Worm (Caenorhabditis elegans) whole organism, dauer: Measurements from ENCODE around the gene F58E6.6.

ENCODE experiments used
- unc-62 ChIP-seq: sonication (generic microtip); optimal IDR thresholded peaks from 2 replicates; lab custom pipeline; 2017; ENCODE audit warnings: missing biosample characterization, missing genetic modification reagents, missing genetic modification characterization

F58E6.6 gene

DNA sequence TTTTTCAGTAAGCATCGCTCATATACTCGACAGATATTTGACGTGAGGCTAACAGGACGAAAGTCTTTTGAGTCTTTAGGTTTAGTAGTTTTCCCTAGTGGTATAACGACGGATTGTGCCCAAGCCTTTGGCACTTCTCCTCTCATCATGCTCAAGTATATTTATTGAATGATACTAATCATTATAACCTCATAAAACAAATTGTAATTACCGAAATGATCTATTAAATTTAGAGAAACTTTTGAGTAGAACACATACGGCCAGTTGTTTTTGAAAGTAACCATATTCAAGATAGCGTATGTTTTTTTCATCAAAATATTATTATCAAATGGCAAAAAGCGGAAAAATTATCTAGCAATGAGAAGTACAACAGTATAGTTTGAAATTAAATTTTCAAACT is 18.5 kb upstream of the F58E6.6 start:
- TF ChIP-seq unc-62: no peak

DNA sequence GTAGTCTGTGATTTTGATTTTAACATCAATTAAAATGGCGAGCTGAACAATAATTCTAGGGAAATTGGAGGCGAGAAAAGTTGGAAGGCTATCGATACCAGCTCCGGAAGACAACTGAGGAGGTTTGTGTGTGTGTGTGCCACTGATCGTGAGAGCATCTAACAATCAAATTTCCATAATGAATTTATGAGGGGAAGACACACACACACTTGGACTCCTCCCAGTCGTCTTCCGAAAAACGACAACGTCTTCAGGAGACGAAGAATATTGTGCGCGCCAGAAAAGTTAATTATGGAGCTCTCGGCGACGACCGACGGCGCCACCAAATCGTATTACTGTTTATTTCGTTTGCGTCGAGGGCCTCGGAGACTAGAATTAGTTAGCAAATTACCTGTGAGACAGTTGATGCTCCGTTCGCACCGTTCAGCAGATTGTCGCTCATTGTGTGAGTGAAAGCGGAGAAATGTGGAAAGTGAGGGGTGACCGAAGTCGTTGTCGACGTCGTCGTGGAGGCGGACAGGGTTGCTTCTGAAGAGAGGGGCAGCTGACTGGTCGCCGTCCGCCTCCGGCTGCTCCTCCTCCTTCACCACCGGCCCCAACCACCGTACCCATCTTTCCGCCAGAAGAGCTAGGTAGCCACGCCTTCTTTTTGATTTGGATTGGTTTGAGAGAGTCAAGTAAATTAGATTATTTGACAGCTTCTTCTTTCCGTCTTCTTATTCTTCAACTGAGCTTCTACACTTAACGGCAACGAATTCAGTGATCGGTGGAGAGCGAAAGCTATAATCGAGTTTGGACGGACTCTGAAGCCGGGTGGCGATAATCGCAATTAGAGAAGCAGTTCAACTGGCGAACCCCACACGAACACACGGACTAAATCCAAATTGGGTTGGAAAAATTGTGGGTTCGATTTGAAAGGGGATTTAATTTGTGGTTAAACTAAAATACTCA is 16.3 kb upstream of the F58E6.6 start, which contains the start of gene unc-42:
Gene unc-42 (minus strand): TSS at position 564 of the 951 bp plus-strand sequence.
- no peak for TF ChIP-seq unc-62

DNA sequence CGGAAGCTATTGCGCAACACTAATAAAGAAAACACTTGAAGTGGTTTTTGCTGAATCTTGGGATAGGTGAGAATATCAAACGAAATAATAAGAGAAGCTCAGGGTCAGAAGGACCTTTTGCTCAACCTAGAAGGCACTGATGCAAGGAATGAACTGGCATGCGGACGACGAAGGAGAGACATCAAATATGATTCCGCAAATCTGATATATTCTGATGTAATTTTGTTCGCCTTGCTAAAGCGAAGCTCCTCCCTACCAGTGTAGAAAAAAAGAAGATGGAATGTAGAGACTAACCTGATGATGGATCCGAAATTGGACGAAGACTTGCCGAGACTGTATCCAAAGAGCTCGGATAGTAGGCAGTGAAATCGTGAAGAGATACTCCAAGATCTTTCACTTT is 15.1 kb upstream of the F58E6.6 start:
- no peak for TF ChIP-seq unc-62

DNA sequence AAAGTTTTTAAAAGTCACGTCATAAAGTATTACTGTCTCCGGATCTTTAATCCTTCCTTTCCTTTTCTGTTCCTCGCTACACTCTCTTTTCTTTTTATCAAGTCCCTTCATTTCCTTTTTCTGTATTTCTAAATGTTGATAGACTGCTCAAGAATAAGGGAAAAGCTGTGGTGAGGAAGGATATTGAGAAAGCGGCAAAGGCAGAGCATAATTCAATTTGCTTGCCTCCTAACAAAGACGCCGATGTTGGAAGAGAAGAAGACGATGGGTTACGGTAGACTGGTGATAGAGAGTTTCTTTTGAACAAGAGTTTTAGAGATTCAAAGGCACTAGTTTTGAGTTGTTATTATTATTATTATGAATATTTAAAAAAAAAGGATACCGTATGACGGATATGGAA is 12.8 kb upstream of the F58E6.6 start:
- no peak for TF ChIP-seq unc-62

DNA sequence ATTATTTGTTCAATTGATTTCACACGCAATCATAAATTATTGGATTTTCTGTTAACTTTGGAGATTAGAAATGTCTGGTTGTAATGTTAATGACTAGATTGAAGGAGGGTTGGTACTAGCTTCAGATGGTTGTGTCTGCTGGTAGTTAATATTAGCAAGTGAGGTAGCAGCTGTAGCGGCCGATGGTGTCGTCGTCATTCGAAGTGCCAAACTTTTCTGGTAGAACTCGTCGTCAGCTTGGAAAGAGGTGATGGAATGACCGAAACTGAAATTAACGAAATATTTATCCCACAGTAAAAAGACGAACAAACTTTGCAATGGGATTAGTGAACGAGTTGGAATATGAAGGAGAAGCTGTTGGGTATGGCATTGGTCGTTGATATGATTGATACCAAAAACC is 11.7 kb upstream of the F58E6.6 start:
- TF ChIP-seq unc-62: no peak

DNA sequence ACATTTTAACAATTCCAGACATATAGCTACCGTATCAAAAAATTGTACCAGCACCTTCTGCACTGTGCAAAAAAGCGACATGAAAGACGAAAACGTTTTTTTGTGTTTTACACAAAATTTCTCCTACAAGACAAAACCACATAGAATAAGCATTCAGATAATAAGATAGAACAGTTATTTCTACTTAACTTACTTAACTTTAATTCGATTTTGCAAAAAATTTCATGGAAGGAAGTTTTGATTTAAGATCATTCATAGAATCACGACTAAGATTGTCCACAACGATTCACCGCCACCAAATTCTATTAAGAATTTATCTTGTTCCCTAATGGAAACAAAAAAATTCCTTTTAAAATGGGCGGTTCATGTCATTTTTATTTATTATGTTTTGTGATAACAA is 10.9 kb upstream of the F58E6.6 start:
- TF ChIP-seq unc-62: no peak

DNA sequence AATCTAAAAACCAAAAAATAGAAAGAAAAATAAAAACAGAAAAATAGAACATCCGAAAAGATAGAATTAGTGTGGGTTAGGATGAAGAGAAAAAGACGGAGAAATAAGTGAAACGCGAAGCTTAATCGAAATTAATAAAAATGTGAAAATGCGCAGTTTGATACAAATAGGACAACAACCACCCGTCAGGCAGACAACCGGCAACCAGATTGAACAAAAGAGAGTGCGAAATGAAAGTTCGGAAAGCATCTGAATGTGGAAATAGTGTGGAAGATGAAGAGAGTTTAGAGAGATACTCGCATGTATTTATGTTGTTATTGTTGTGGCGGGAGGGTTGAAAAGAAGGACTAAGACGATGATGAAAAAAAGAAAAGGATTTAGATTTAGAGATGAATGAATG is 5.6 kb upstream of the F58E6.6 start:
- TF ChIP-seq unc-62: no peak

DNA sequence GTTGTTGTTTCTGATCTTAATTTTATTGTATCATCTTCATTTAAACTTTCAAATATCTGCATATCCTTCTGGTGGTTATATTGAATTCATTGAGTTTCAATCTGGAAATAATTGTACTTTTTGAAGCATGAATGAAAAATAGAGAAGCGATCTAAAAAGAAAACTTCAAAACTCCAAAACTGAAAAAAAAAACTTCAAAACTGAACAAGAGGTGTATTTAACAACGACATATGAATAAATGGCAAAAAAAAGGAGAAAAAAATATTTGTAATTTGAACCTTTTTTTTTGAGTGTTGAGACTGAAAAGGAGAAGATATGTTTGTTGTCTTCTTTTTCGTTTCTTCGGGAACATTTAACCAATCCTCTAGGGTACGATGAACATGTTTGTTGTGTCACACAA is 5.1 kb upstream of the F58E6.6 start, which contains the start of gene F58E6.11:
Gene F58E6.11 (minus strand): TSS at position 101 of the 400 bp plus-strand sequence.
- no peak for TF ChIP-seq unc-62

DNA sequence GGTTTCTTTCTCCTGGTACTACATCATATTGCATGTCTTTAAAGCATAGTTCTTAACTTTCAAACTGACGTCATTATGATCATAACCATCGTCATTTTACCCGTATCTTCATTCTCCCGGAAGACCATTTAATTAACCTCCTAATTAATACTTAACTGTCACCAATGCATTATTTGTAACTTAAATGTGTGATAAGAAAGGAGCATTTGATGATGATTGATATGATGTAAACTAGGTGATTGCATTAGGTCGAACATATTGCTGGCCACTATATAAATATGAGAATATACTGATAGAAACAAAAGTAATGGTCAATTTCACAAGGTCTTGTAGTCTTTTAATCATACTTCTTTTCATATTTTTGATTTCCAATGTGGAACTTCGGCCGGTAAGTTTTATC is 3.4 kb upstream of the F58E6.6 start, which contains the start of gene hrg-3:
Gene hrg-3 (plus strand): TSS at position 227 of the 400 bp plus-strand sequence.
- TF ChIP-seq unc-62: no peak

DNA sequence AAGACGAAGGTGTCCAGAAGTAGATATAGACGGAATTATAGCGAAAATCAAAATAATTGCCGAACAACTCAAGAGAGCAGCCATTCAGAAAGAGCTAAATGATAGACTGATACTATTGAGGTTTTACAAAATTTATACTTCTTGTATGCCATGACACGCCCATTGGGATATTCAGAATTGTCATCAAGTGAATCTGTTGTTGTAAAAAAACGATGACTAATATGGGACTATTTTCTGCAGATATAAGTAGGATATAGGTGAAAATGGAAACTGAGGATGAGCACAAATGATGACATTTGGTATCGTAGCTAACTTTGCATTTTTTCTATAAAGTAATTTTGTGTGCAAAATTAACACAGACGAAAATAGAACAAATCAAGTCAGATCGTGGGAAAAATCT is 2.9 kb upstream of the F58E6.6 start, which contains the start of gene F58E6.8:
Gene F58E6.8 (minus strand): TSS at position 101 of the 400 bp plus-strand sequence.
- no peak for TF ChIP-seq unc-62

DNA sequence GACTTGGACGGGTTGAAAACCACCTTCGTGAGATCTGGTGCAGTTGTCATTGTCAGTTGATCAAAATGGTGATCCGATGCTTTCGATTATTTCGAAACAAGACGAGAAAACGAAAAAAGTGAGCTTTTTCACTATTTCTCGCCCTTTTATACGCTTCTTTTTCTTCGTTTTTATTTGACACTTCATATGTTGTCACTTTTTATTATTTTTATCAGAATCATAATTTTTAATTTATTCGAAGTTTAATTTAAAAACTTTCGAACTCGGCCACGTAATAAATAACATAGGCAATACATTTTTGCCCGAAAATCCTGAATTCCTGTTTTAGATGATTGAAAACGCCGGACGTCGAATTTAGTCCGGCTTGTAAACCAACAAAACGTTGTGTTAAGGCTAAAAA is 1.6 kb upstream of the F58E6.6 start, which contains the start of gene F58E6.5:
Gene F58E6.5 (minus strand): TSS at position 101 of the 400 bp plus-strand sequence.
- TF ChIP-seq unc-62: no peak

DNA sequence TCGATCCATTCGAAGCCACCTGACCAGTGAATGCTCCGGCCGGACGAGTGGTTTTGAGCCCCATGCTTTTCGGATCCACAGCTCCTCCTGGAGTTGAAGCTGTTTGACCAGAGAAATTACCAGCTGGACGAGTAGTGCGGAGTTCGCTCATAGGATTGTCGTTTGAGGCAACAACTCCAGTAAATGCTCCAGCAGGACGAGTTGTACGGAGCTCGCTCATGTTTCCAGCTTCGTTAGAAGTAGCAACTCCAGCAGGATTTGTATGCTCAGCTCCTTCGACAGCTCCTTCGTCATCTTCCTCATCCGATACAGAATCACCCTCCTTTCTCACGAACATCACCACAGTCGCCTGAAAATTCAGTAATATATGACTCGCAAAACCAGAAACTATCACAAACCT is 736 bp upstream of the F58E6.6 start:
- TF ChIP-seq unc-62: no peak

DNA sequence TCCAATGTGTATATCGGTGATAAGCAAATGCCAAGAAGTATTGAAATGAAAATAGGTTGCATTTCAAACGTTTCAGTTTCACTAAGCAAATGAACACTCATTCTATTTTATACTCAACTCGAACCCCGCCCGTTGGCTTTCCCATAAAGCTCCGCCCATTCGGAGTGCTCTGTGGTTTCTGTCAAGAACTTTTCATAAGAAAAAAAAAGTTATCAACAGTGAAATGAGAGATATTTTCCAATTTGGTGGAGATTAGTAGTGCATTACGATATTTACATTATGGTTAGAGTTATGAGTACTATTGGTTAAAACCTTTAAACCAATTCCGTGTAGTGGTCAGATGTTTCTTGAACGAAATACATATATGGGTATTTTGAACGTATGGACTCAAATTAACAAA is 2.5 kb downstream of the F58E6.6 start, which contains the start of gene F58E6.4:
Gene F58E6.4 (minus strand): TSS at position 101 of the 400 bp plus-strand sequence.
- no peak for TF ChIP-seq unc-62

DNA sequence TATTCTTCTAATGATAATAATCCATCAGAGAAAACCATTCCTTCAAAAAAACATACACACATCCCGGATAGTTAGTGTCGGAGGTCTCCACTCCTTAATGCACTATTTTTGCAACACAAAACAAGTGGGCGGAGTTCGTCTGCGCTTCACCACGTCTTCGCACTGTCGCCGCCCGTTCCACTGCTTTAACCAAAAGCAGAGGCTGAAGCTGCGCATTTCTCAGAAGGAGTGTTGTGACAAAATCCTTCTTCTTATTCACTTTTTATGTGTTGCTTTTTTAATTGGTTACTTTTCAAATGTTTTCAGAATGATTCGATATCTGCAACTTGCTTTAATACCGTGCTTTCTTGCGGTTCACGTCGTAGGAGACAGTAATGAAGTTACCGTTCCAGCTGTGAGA is 7.9 kb downstream of the F58E6.6 start, which contains the start of gene F58E6.13:
Gene F58E6.13 (plus strand): TSS at position 301 of the 400 bp plus-strand sequence.
- no peak for TF ChIP-seq unc-62

DNA sequence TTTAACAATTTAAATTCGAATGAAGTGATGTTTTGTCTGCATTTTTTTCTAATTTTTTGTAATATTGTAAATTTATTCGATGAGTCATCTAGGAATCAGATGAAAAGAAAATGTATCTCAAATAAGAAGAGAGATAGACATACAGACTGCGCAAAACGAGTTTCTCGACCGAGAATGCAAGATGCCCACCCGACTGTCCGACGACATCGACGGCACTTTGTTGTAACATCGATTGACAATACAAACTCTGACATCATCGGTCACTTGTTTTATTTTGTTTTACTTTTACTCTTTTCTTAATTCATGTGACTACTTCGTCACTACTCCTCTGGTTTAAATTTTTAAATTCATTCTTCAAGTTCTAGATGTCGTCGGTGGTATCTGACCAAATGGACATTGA is 12.0 kb downstream of the F58E6.6 start, which contains the start of gene sta-2:
Gene sta-2 (plus strand): TSS at position 349 of the 400 bp plus-strand sequence.
- no peak for TF ChIP-seq unc-62

DNA sequence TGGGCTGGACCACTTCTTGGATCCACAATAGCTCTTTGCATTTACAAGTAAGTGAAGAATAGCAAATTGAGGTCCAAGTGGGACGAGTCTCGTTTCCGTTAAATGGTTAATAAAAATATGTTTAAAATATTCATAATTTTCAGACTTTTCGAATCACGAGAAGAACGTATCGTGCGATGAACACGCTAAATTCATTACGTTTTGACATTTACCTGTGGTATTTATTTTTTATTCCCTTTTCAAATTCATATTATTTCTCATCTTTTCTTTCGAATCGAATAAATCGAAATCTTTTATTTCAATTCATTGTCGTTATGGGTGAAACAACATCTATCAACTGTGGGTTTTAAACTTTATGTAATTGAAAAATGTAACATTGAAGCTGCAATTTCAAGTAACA is 13.4 kb downstream of the F58E6.6 start, which contains the start of gene marc-1:
Gene marc-1 (plus strand): TSS at position 301 of the 400 bp plus-strand sequence.
- TF ChIP-seq unc-62: no peak

DNA sequence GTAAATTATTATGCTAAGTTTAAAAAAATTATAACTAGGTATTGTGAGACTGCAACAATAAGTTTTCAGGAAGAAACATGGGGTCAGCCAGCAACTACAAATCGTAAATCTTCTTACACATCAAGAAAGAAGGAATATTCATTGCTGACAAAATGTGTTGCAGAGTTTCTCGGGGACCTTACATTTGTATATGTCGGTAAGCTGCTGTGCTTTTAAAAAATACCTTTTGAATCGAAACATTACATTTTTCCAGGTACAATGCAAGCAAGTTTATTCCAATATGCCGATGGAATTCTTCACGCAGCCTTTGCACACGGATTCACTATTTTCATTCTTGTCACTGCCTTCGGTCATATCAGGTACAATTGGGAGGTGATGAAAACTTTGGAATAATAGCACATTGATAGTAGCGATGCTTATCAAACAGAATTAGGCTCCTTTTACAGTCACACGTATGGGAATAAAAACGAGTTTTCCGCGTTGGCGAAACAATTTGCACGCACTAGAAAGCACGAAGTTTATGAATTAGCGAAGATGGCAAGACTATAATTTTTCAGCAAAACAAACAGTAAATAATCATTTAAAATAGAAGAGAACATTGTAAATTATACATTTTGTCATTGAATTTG is 14.6 kb downstream of the F58E6.6 start:
- no peak for TF ChIP-seq unc-62
